Fruit fly (Drosophila melanogaster): ENCODE measurements around the gene CG9004.
A peak's percentile ranks its signal among the peaks of the same experiment; 100 is the strongest.

The CG9004 gene

dm6 chr3L:2399788-2400187 lies 26.3 kb downstream of the CG9004 start (continued):
- TF ChIP-seq CG10565 (GFP tag; optimal IDR thresholded peaks at IDR 0.05), result no peak
- TF ChIP-seq nerfin-2 (GFP tag; IDR thresholded peaks at IDR 0.05; ENCODE audit: partially characterized antibody), result no peak
- TF ChIP-seq Nf-YC (tag; optimal IDR thresholded peaks at IDR 0.05), result no peak
- no peak for TF ChIP-seq CG2875 (GFP tag; optimal IDR thresholded peaks at IDR 0.05)
- TF ChIP-seq crc (GFP tag; optimal IDR thresholded peaks at IDR 0.05), result no peak
- TF ChIP-seq Jarid2 (GFP tag; optimal IDR thresholded peaks at IDR 0.05), result no peak
- no peak for TF ChIP-seq Ptx1 (GFP tag; IDR thresholded peaks at IDR 0.05)
- TF ChIP-seq CG13424 (tag; optimal IDR thresholded peaks at IDR 0.05), result peak; percentile 20
- no peak for TF ChIP-seq C15 (GFP tag; IDR thresholded peaks at IDR 0.05)
- no peak for TF ChIP-seq Mad (GFP tag; optimal IDR thresholded peaks at IDR 0.05)
- no peak for TF ChIP-seq Optix (GFP tag; IDR thresholded peaks at IDR 0.05)
- no peak for TF ChIP-seq Asciz (GFP tag; optimal IDR thresholded peaks at IDR 0.05)
- no peak for TF ChIP-seq tup (GFP tag; optimal IDR thresholded peaks at IDR 0.05)
- no peak for TF ChIP-seq CG7556 (GFP tag; optimal IDR thresholded peaks at IDR 0.05)
- TF ChIP-seq MESR4 (GFP tag; optimal IDR thresholded peaks at IDR 0.05), result no peak
- no peak for TF ChIP-seq CG34376 (GFP tag; optimal IDR thresholded peaks at IDR 0.05)
- no peak for TF ChIP-seq CG10209 (GFP tag; optimal IDR thresholded peaks at IDR 0.05)
- peak; percentile 15 for TF ChIP-seq Xbp1 (GFP tag; optimal IDR thresholded peaks at IDR 0.05)
- no peak for TF ChIP-seq jing (GFP tag; optimal IDR thresholded peaks at IDR 0.05)
- TF ChIP-seq bcd (GFP tag; optimal IDR thresholded peaks at IDR 0.05), result no peak
- no peak for TF ChIP-seq CG7987 (GFP tag; optimal IDR thresholded peaks at IDR 0.05)
- TF ChIP-seq nau (GFP tag; optimal IDR thresholded peaks at IDR 0.05), result no peak
- no peak for TF ChIP-seq Hmx (GFP tag; optimal IDR thresholded peaks at IDR 0.05)
- 0 out of 3 replicates have a peak, but pooled peaks have one; percentile 12 for TF ChIP-seq row (GFP tag; IDR thresholded peaks at IDR 0.05)
- peak; percentile 12 for TF ChIP-seq CG2678 (tag; optimal IDR thresholded peaks at IDR 0.05)
- TF ChIP-seq gro (GFP tag; optimal IDR thresholded peaks at IDR 0.05), result no peak
- no peak for TF ChIP-seq CG4404 (GFP tag; IDR thresholded peaks at IDR 0.05)
- TF ChIP-seq CG14860 (GFP tag; IDR thresholded peaks at IDR 0.05; ENCODE audit: partially characterized antibody), result no peak
- TF ChIP-seq pho (GFP tag; optimal IDR thresholded peaks at IDR 0.05), result no peak
- TF ChIP-seq br (optimal IDR thresholded peaks at IDR 0.05), result no peak
- peak in 1 of 3 experiments; percentile 29 for TF ChIP-seq lola (GFP tag; optimal IDR thresholded peaks at IDR 0.05)
- TF ChIP-seq schlank (tag; optimal IDR thresholded peaks at IDR 0.05), result no peak
- TF ChIP-seq Bdp1 (GFP tag; optimal IDR thresholded peaks at IDR 0.05), result no peak
- no peak for TF ChIP-seq trem (tag; optimal IDR thresholded peaks at IDR 0.05)
- TF ChIP-seq chinmo (GFP tag; IDR thresholded peaks at IDR 0.05; ENCODE audit: partially characterized antibody), result no peak
- TF ChIP-seq CG30431 (GFP tag; optimal IDR thresholded peaks at IDR 0.05), result no peak
- TF ChIP-seq CG8359 (GFP tag; optimal IDR thresholded peaks at IDR 0.05; ENCODE audit: borderline replicate concordance), result no peak
- no peak for TF ChIP-seq CG6175 (GFP tag; IDR thresholded peaks at IDR 0.05)
- TF ChIP-seq CG17186 (GFP tag; optimal IDR thresholded peaks at IDR 0.05), result no peak
- no peak for TF ChIP-seq Pdp1 (GFP tag; optimal IDR thresholded peaks at IDR 0.05)
- TF ChIP-seq CG6654 (GFP tag; optimal IDR thresholded peaks at IDR 0.05), result no peak
- TF ChIP-seq pros (GFP tag; optimal IDR thresholded peaks at IDR 0.05), result no peak
- no peak for TF ChIP-seq B-H1 (GFP tag; IDR thresholded peaks at IDR 0.05)
- TF ChIP-seq pfk (GFP tag; optimal IDR thresholded peaks at IDR 0.05), result no peak
- TF ChIP-seq CG5953 (GFP tag; IDR thresholded peaks at IDR 0.05), result no peak
- TF ChIP-seq CG8478 (optimal IDR thresholded peaks at IDR 0.05), result no peak
- no peak for TF ChIP-seq CG7271 (tag; optimal IDR thresholded peaks at IDR 0.05)
- TF ChIP-seq CG9215 (GFP tag; IDR thresholded peaks at IDR 0.05), result no peak
- no peak for TF ChIP-seq jumu (GFP tag; optimal IDR thresholded peaks at IDR 0.05)
- TF ChIP-seq Oli (tag; optimal IDR thresholded peaks at IDR 0.05), result peak; percentile 3
- TF ChIP-seq Neu2 (GFP tag; optimal IDR thresholded peaks at IDR 0.05; ENCODE audit: borderline replicate concordance), result no peak
